Fruit fly (Drosophila melanogaster): ENCODE measurements around the gene Ucp4A.

dm6 chrX:17829083-17829997 is 15.4 kb upstream of the Ucp4A start:
- no peak for TF ChIP-seq CTCF (optimal IDR thresholded peaks at IDR 0.05)
- no peak for TF ChIP-seq CG8478 (optimal IDR thresholded peaks at IDR 0.05)

Data from S2 (cell line).